Worm (Caenorhabditis elegans): Measurements from ENCODE around the gene taf-8.

- TF ChIP-seq tra-4 (tag; optimal IDR thresholded peaks at IDR 0.05) (no peak), hnd-1 (tag; optimal IDR thresholded peaks at IDR 0.05) (no peak), hmbx-1 (tag; optimal IDR thresholded peaks at IDR 0.05) (no peak), ama-1 (optimal IDR thresholded peaks at IDR 0.05) (no peak), hmg-4 (GFP tag; optimal IDR thresholded peaks at IDR 0.05) (no peak), aly-1 (tag; optimal IDR thresholded peaks at IDR 0.05) (no peak), ceh-13 (GFP tag; optimal IDR thresholded peaks at IDR 0.05) (no peak), flt-1 (GFP tag; IDR thresholded peaks at IDR 0.05) (no peak), ets-7 (tag; optimal IDR thresholded peaks at IDR 0.05) (no peak), sea-1 (GFP tag; conservative IDR thresholded peaks at IDR 0.05) (no peak)
These were observed 1.7 kb upstream of the taf-8 start, which contains the start of gene ZK1320.11 for ce11 chrII:9667382-9667781.
